Worm (Caenorhabditis elegans) whole organism, L1 larva: ENCODE data around the gene pqn-27.

Experiments used
- C16A3.4 ChIP-seq: fragments of 150-350 bp; optimal IDR thresholded peaks from 2 replicates; lab custom pipeline; 2014; ENCODE audit warnings: missing biosample characterization, missing genetic modification characterization
- Y116A8C.19 ChIP-seq: sonication (generic microtip); optimal IDR thresholded peaks from 2 replicates; lab custom pipeline; 2016; ENCODE audit warnings: missing compliant biosample characterization, missing genetic modification characterization, borderline replicate concordance
- aly-2 ChIP-seq: fragments of 150-350 bp; optimal IDR thresholded peaks from 2 replicates; lab custom pipeline; 2014; ENCODE audit warnings: missing biosample characterization, missing genetic modification characterization
- blmp-1 ChIP-seq: fragments of 150-350 bp; optimal IDR thresholded peaks from 2 replicates; lab custom pipeline; 2014; ENCODE audit warnings: missing biosample characterization, missing genetic modification characterization
- ceh-82 ChIP-seq, 3 experiments: fragments of 150-350 bp in 1 of 3; sonication (generic microtip) in 2 of 3; optimal IDR thresholded peaks; 2 replicates each; lab custom pipeline; 2014 to 2017; ENCODE audit warnings: missing biosample characterization in 3 of 3, missing genetic modification characterization in 3 of 3
- ces-1 ChIP-seq: fragments of 150-350 bp; optimal IDR thresholded peaks from 2 replicates; lab custom pipeline; 2014; ENCODE audit warnings: missing biosample characterization, missing genetic modification reagents, missing genetic modification characterization
- dpl-1 ChIP-seq, 3 experiments: fragments of 150-350 bp in 2 of 3; sonication (generic microtip) in 1 of 3; optimal IDR thresholded peaks; 2 replicates each; lab custom pipeline; 2014 to 2017; ENCODE audit warnings: missing biosample characterization in 3 of 3, missing genetic modification characterization in 3 of 3, missing genetic modification reagents in 3 of 3
- efl-1 ChIP-seq, 4 experiments: fragments of 150-350 bp; optimal IDR thresholded peaks in 3 of 4; peaks in 1 of 4; 1 replicate in 1 of 4; 2 replicates in 3 of 4; lab custom pipeline; 2014; ENCODE audit warnings: missing biosample characterization in 2 of 4, missing genetic modification characterization in 2 of 4, missing genetic modification reagents in 2 of 4
- egl-27 ChIP-seq, 2 experiments: fragments of 150-350 bp in 1 of 2; sonication (generic microtip); optimal IDR thresholded peaks; 3 replicates each; lab custom pipeline; 2017 to 2018; ENCODE audit warnings: missing biosample characterization in 2 of 2, missing genetic modification characterization in 2 of 2, missing genetic modification reagents in 2 of 2
- elt-2 ChIP-seq: sonication (generic microtip); optimal IDR thresholded peaks from 2 replicates; lab custom pipeline; 2016; ENCODE audit warnings: missing genetic modification characterization, mild to moderate bottlenecking, inconsistent platforms, missing compliant biosample characterization, missing genetic modification reagents
- elt-3 ChIP-seq, 6 experiments: fragments of 150-350 bp in 1 of 6; sonication (generic microtip); optimal IDR thresholded peaks; 2 replicates each; lab custom pipeline; 2017 to 2018; ENCODE audit warnings: missing biosample characterization in 6 of 6, missing genetic modification characterization in 6 of 6, inconsistent platforms in 1 of 6
- fkh-8 ChIP-seq: sonication (generic microtip); optimal IDR thresholded peaks from 2 replicates; lab custom pipeline; 2016; ENCODE audit warnings: mild to moderate bottlenecking, missing genetic modification characterization, missing compliant biosample characterization
- hlh-17 ChIP-seq: fragments of 200-800 bp; sonication (Bioruptor generic); optimal IDR thresholded peaks from 2 replicates; lab custom pipeline; 2018; ENCODE audit warnings: missing genetic modification characterization, mild to moderate bottlenecking, missing compliant biosample characterization, moderate library complexity, borderline replicate concordance
- hlh-4 ChIP-seq: sonication (generic microtip); optimal IDR thresholded peaks from 2 replicates; lab custom pipeline; 2016; ENCODE audit warnings: mild to moderate bottlenecking, missing genetic modification characterization, missing compliant biosample characterization
- isw-1 ChIP-seq: fragments of 200-800 bp; sonication (Bioruptor generic); IDR thresholded peaks from 2 replicates; pipeline ENCODE4 v1.3.6; 2022; ENCODE audit warnings: missing genetic modification characterization, missing compliant biosample characterization
- lin-13 ChIP-seq: fragments of 150-350 bp; optimal IDR thresholded peaks from 2 replicates; lab custom pipeline; 2014; ENCODE audit warnings: missing biosample characterization, missing genetic modification reagents, missing genetic modification characterization
- lin-14 ChIP-seq: fragments of 200-800 bp; sonication (Bioruptor generic); optimal IDR thresholded peaks from 2 replicates; lab custom pipeline; 2018; ENCODE audit warnings: mild to moderate bottlenecking, missing genetic modification characterization, moderate library complexity, missing compliant biosample characterization
- lin-15B ChIP-seq: fragments of 150-350 bp; sonication (generic microtip); optimal IDR thresholded peaks from 3 replicates; lab custom pipeline; 2014; ENCODE audit warnings: missing biosample characterization, missing genetic modification characterization
- lin-35 ChIP-seq, 2 experiments: fragments of 150-350 bp; optimal IDR thresholded peaks; 2 replicates each; lab custom pipeline; 2014; ENCODE audit warnings: missing biosample characterization in 2 of 2, missing genetic modification characterization in 2 of 2, missing genetic modification reagents in 2 of 2
- lin-39 ChIP-seq: fragments of 150-350 bp; optimal IDR thresholded peaks from 2 replicates; lab custom pipeline; 2014; ENCODE audit warnings: missing biosample characterization, missing genetic modification reagents, missing genetic modification characterization
- lir-3 ChIP-seq: sonication (generic microtip); optimal IDR thresholded peaks from 2 replicates; lab custom pipeline; 2016; ENCODE audit warnings: mild to moderate bottlenecking, missing genetic modification characterization, moderate library complexity, missing compliant biosample characterization; ENCODE audit not compliant: poor library complexity
- lsy-2 ChIP-seq, 2 experiments: fragments of 150-350 bp; optimal IDR thresholded peaks; 2 replicates each; lab custom pipeline; 2014; ENCODE audit warnings: missing biosample characterization in 2 of 2, missing genetic modification characterization in 2 of 2
- mdl-1 ChIP-seq, 2 experiments: fragments of 150-350 bp; optimal IDR thresholded peaks; 2 replicates each; lab custom pipeline; 2014 to 2017; ENCODE audit warnings: missing biosample characterization in 2 of 2, missing genetic modification characterization in 2 of 2, inconsistent platforms in 1 of 2
- mep-1 ChIP-seq: fragments of 150-350 bp; optimal IDR thresholded peaks from 2 replicates; lab custom pipeline; 2014; ENCODE audit warnings: missing biosample characterization, missing genetic modification characterization
- nhr-11 ChIP-seq: fragments of 150-350 bp; optimal IDR thresholded peaks from 2 replicates; lab custom pipeline; 2014; ENCODE audit warnings: missing biosample characterization, missing genetic modification characterization
- nhr-19 ChIP-seq: fragments of 200-800 bp; sonication (Bioruptor generic); conservative IDR thresholded peaks from 2 replicates; pipeline ENCODE4 v1.3.6; 2022; ENCODE audit warnings: missing genetic modification characterization, missing compliant biosample characterization
- nhr-20 ChIP-seq: sonication (generic microtip); optimal IDR thresholded peaks from 2 replicates; lab custom pipeline; 2016; ENCODE audit warnings: mild to moderate bottlenecking, missing genetic modification characterization, missing compliant biosample characterization
- nhr-47 ChIP-seq: sonication (generic microtip); optimal IDR thresholded peaks from 2 replicates; lab custom pipeline; 2016; ENCODE audit warnings: mild to moderate bottlenecking, missing genetic modification characterization, moderate library complexity, missing compliant biosample characterization
- nhr-71 ChIP-seq: sonication (generic microtip); optimal IDR thresholded peaks from 2 replicates; lab custom pipeline; 2016; ENCODE audit warnings: mild to moderate bottlenecking, missing genetic modification characterization, moderate library complexity, missing compliant biosample characterization
- nhr-85 ChIP-seq: sonication (generic microtip); peaks from one replicate; lab custom pipeline; 2016; ENCODE audit warnings: missing genetic modification characterization, inconsistent platforms, missing compliant biosample characterization
- nhr-90 ChIP-seq: sonication (generic microtip); optimal IDR thresholded peaks from 2 replicates; lab custom pipeline; 2016; ENCODE audit warnings: mild to moderate bottlenecking, missing genetic modification characterization, missing compliant biosample characterization; ENCODE audit not compliant: poor library complexity
- rnt-1 ChIP-seq: sonication (generic microtip); optimal IDR thresholded peaks from 2 replicates; lab custom pipeline; 2016; ENCODE audit warnings: mild to moderate bottlenecking, missing genetic modification characterization, moderate library complexity, missing compliant biosample characterization
- skn-1 ChIP-seq: fragments of 150-350 bp; optimal IDR thresholded peaks from 2 replicates; lab custom pipeline; 2014; ENCODE audit warnings: missing biosample characterization, missing genetic modification characterization
- snu-23 ChIP-seq: sonication (generic microtip); optimal IDR thresholded peaks from 2 replicates; lab custom pipeline; 2016; ENCODE audit warnings: missing genetic modification characterization, missing compliant biosample characterization
- sptf-1 ChIP-seq: fragments of 150-350 bp; optimal IDR thresholded peaks from 2 replicates; lab custom pipeline; 2014; ENCODE audit warnings: missing biosample characterization, missing genetic modification characterization
- swsn-7 ChIP-seq: sonication (generic microtip); optimal IDR thresholded peaks from 2 replicates; lab custom pipeline; 2016; ENCODE audit warnings: missing genetic modification characterization, missing compliant biosample characterization
- tbx-2 ChIP-seq: sonication (generic microtip); optimal IDR thresholded peaks from 2 replicates; lab custom pipeline; 2016; ENCODE audit warnings: missing genetic modification characterization, missing compliant biosample characterization
- unc-130 ChIP-seq: fragments of 150-350 bp; optimal IDR thresholded peaks from 2 replicates; lab custom pipeline; 2017; ENCODE audit warnings: missing biosample characterization, missing genetic modification characterization, inconsistent platforms
- unc-98 ChIP-seq: fragments of 200-800 bp; sonication (Bioruptor generic); IDR thresholded peaks from 2 replicates; pipeline ENCODE4 v1.3.6; 2022; ENCODE audit warnings: missing genetic modification characterization, missing compliant biosample characterization
- ztf-4 ChIP-seq: fragments of 150-350 bp; optimal IDR thresholded peaks from 2 replicates; lab custom pipeline; 2014; ENCODE audit warnings: missing biosample characterization, missing genetic modification characterization

pqn-27 gene

DNA sequence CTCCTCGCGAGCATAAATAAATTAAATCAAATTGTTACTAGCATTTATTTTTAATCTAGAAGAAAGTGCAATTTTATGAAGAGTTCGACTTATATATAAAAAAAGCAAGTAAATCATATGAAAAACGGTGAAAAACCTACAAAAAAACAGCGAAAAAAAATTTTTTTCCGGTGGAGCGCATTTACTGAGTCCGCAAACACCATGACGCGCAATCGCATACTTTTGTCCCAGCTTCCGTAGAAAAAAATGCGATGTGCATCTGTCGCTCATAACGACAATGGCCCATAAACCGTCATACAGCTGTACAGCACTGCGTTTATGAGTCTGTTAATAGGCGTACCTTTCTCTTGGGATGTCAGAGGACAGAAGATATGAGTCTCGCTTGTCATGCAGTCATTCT lies 16.8 kb upstream of the pqn-27 start (continued):
- peak; percentile 69 for TF ChIP-seq lin-15B (tag; lab: Kevin White, UChicago)

DNA sequence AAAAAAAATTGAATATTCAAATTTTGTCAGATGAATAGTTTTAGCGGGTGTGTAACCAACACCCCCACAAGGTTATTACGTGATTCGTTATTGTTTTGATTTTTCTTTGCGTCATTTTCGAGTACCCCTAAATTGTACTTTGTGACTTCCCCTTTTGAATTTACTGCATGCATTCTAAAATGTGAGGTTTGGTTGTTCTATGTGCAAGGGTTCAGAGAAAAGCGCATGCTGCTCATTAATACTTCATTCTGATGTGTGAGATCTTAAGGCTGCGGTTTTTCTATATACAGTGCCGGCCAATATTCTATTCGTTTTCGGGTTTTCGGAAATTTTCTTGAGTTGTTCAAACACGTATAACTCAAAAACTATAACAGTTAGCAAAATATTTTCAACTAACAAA lies 14.9 kb upstream of the pqn-27 start:
- TF ChIP-seq fkh-8 (tag; lab: Kevin White, UChicago) (peak; percentile 50), nhr-19 (GFP tag; lab: Robert Waterston, UW) (peak; percentile 67), nhr-71 (tag; lab: Kevin White, UChicago) (peak; percentile 52)

DNA sequence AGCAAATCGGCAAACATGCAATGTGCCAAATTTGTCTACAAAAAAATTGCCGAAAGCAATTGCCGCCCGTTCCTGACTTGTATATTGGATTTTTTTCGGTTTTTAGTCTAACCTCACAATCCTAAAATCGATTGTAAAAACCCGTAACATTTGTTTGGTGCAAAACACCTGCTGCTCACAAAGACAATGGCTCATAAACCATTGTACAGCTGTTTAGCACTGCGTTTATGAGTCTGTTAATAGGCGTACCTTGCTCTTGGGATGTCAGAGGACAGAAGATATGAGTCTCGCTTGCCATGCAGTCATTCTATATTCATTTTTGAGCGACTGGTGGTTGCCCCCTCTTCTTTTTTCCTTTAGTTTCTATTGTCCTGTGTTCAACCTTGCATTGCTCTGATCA lies 11.7 kb upstream of the pqn-27 start, which contains the start of gene E01G4.5:
Gene E01G4.5 (plus strand): TSS at position 301 of the 400 bp plus-strand sequence.
- TF ChIP-seq rnt-1 (tag; lab: Kevin White, UChicago) (peak; percentile 14), mdl-1 (tag; optimal IDR thresholded peaks at IDR 0.05; lab: Kevin White, UChicago) (no peak)
- TF ChIP-seq, all 84 proteins: peak for 1

DNA sequence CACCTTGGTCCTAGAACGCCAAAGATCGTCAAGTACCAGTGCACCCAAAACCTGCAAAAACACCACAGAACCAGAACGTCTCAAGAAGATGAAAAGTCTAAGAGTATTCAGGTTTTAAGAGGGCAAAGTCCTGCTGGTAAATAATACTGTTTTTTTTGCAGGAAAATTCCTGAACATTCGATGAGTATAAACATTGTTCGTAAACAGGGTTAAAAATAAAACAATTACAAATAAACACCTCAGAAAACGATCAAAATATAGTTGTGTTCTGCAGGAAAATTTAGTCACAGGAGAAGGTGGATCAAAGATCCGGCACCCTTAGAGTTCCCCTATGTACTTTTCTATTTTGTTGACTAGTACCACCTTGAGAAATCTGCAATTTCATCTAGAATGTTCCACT lies 10.2 kb upstream of the pqn-27 start:
- TF ChIP-seq elt-3 (tag; optimal IDR thresholded peaks at IDR 0.05; lab: Kevin White, UChicago) (peak in 1 of 6 experiments; percentile 8), hlh-17 (GFP tag; lab: Kevin White, UChicago) (no peak)
- TF ChIP-seq, all 84 proteins: peak for 1

DNA sequence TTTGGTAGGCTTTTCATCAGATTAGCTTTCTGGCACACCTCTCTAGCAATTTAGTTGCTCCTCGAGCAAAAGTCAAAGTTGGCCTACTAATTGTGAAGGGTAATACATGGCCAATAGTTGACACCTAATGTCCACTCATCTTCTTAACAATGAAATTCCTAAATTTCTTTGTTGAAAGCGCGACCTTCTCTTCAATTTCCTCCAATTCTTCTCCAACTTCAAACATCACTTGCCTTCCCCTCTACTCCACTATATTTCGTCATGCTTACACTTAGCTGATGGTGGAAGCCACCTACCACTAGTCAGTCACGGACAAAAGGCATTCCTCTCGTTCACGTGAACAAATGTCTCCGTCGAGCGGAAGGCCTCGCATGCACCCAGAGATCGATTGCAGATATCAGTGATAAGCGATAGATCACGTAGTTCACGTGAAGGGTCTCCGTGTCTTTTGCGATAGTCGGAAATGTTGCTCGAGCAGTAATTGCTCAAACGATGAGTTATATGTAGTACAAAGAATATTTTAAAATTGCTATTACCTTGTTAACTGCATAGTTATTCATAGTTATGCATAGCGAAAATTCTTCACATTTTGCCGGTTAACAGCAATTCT lies 8.7 kb upstream of the pqn-27 start, which contains the start of gene E01G4.3:
Gene E01G4.3 (minus strand): TSS at position 560 of the 610 bp plus-strand sequence.
- peak; percentile 84 for TF ChIP-seq snu-23 (GFP tag; lab: Kevin White, UChicago)
- peak; percentile 30 for TF ChIP-seq skn-1 (tag; lab: Kevin White, UChicago)
- TF ChIP-seq blmp-1 (tag; lab: Kevin White, UChicago) = peak; percentile 69
- no peak for TF ChIP-seq hlh-4 (tag; lab: Kevin White, UChicago)
- peak; percentile 1 for TF ChIP-seq lin-39 (tag; lab: Kevin White, UChicago)
- peak in 1 of 2 experiments; percentile 16 for TF ChIP-seq egl-27 (tag; optimal IDR thresholded peaks at IDR 0.05; lab: Kevin White, UChicago)
- peak in 5 of 6 experiments; percentile 33 to 83 (median 52) for TF ChIP-seq elt-3 (tag; optimal IDR thresholded peaks at IDR 0.05; lab: Kevin White, UChicago)
- no peak for TF ChIP-seq Y116A8C.19 (tag; lab: Kevin White, UChicago)
- peak; percentile 52 for TF ChIP-seq nhr-47 (tag; lab: Kevin White, UChicago)
- peak; percentile 94 for TF ChIP-seq nhr-20
- TF ChIP-seq lin-35 (GFP tag; optimal IDR thresholded peaks at IDR 0.05; lab: Kevin White, UChicago) = peak in 1 of 2 experiments; percentile 74
- 0 out of 2 replicates have a peak, but pooled peaks have one; percentile 25 for TF ChIP-seq unc-98 (GFP tag; lab: Robert Waterston, UW)
- peak; percentile 73 for TF ChIP-seq rnt-1 (tag; lab: Kevin White, UChicago)
- no peak for TF ChIP-seq lin-13 (GFP tag; lab: Kevin White, UChicago)
- TF ChIP-seq lin-14 (GFP tag; lab: Kevin White, UChicago) = peak; percentile 91
- TF ChIP-seq swsn-7 = peak; percentile 32
- TF ChIP-seq nhr-19 (GFP tag; lab: Robert Waterston, UW) = peak; percentile 90
- TF ChIP-seq lsy-2 (tag; optimal IDR thresholded peaks at IDR 0.05; lab: Kevin White, UChicago) = peak; percentile 40 to 73
- no peak for TF ChIP-seq isw-1 (GFP tag; lab: Robert Waterston, UW)
- TF ChIP-seq nhr-90 = peak; percentile 58
- TF ChIP-seq sptf-1 = no peak
- peak; percentile 97 for TF ChIP-seq elt-2 (tag; lab: Kevin White, UChicago)
- no peak for TF ChIP-seq lir-3 (tag; lab: Kevin White, UChicago)
- peak; percentile 34 to 41 for TF ChIP-seq efl-1 (optimal IDR thresholded peaks at IDR 0.05; lab: Kevin White, UChicago)
- TF ChIP-seq efl-1 (GFP tag; optimal IDR thresholded peaks at IDR 0.05 in 1 of 2; lab: Kevin White, UChicago) = peak; percentile 1 to 76
- peak in 1 of 2 experiments; percentile 87 for TF ChIP-seq mdl-1 (tag; optimal IDR thresholded peaks at IDR 0.05; lab: Kevin White, UChicago)
- no peak for TF ChIP-seq ceh-82 (tag; optimal IDR thresholded peaks at IDR 0.05; lab: Kevin White, UChicago)
- TF ChIP-seq aly-2 (tag; lab: Kevin White, UChicago) = no peak
- TF ChIP-seq ces-1 (GFP tag; lab: Kevin White, UChicago) = no peak
- peak; percentile 54 for TF ChIP-seq nhr-11 (tag; lab: Kevin White, UChicago)
- peak; percentile 71 for TF ChIP-seq tbx-2
- TF ChIP-seq ztf-4 = peak; percentile 39
- TF ChIP-seq nhr-85 (tag; lab: Kevin White, UChicago) = peak; percentile 86
- TF ChIP-seq unc-130 (tag; lab: Kevin White, UChicago) = peak; percentile 96
- TF ChIP-seq C16A3.4 (tag; lab: Kevin White, UChicago) = peak; percentile 45
- TF ChIP-seq mep-1 = peak; percentile 53
- peak; percentile 91 for TF ChIP-seq nhr-71 (tag; lab: Kevin White, UChicago)
- TF ChIP-seq fkh-8 (tag; lab: Kevin White, UChicago) = no peak
- TF ChIP-seq dpl-1 (GFP tag; optimal IDR thresholded peaks at IDR 0.05; lab: Kevin White, UChicago) = peak in 1 of 3 experiments; percentile 30
